Worm (Caenorhabditis elegans) whole organism, L2 larva: Measurements from ENCODE around the gene spp-4.

Experiments
- ZK546.5 ChIP-seq: sonication (generic microtip); optimal IDR thresholded peaks from 2 replicates; lab custom pipeline; 2017; ENCODE audit warnings: missing biosample characterization, missing genetic modification characterization
- ama-1 ChIP-seq: fragments of 150-350 bp; optimal IDR thresholded peaks from 2 replicates; lab custom pipeline; 2018; ENCODE audit warnings: inconsistent platforms
- elt-1 ChIP-seq: fragments of 150-350 bp; optimal IDR thresholded peaks from 2 replicates; lab custom pipeline; 2014; ENCODE audit warnings: missing biosample characterization, missing genetic modification characterization
- mdl-1 ChIP-seq, 2 experiments: fragments of 150-350 bp in 1 of 2; sonication (generic microtip) in 1 of 2; optimal IDR thresholded peaks; 2 replicates each; lab custom pipeline; 2017; ENCODE audit warnings: missing biosample characterization in 2 of 2, missing genetic modification characterization in 2 of 2
- nhr-11 ChIP-seq: fragments of 150-350 bp; optimal IDR thresholded peaks from 2 replicates; lab custom pipeline; 2014; ENCODE audit warnings: missing biosample characterization, missing genetic modification characterization
- nhr-12 ChIP-seq: fragments of 150-350 bp; optimal IDR thresholded peaks from 2 replicates; lab custom pipeline; 2014; ENCODE audit warnings: missing biosample characterization, missing genetic modification characterization
- sma-9 ChIP-seq, 2 experiments: fragments of 150-350 bp in 1 of 2; sonication (generic microtip) in 1 of 2; optimal IDR thresholded peaks; 2 replicates each; lab custom pipeline; 2014 to 2016; ENCODE audit warnings: missing genetic modification characterization in 2 of 2, mild to moderate bottlenecking in 1 of 2, missing biosample characterization in 1 of 2, missing compliant biosample characterization in 1 of 2, missing genetic modification reagents in 1 of 2, moderate library complexity in 1 of 2
- snpc-4 ChIP-seq: fragments of 150-350 bp; optimal IDR thresholded peaks from 2 replicates; lab custom pipeline; 2014; ENCODE audit warnings: missing biosample characterization, missing genetic modification characterization
- unc-39 ChIP-seq: fragments of 150-350 bp; optimal IDR thresholded peaks from 2 replicates; lab custom pipeline; 2014; ENCODE audit warnings: missing biosample characterization, missing genetic modification characterization
- unc-62 ChIP-seq: fragments of 150-350 bp; optimal IDR thresholded peaks from 2 replicates; lab custom pipeline; 2014; ENCODE audit warnings: missing biosample characterization, missing genetic modification reagents, missing genetic modification characterization
- ztf-4 ChIP-seq: fragments of 150-350 bp; optimal IDR thresholded peaks from 2 replicates; lab custom pipeline; 2014; ENCODE audit warnings: missing biosample characterization, missing genetic modification characterization

- no peak for TF ChIP-seq sma-9 (GFP tag; optimal IDR thresholded peaks at IDR 0.05; lab: Kevin White, UChicago)
- no peak for TF ChIP-seq sma-9 (tag; optimal IDR thresholded peaks at IDR 0.05; lab: Kevin White, UChicago)
- no peak for TF ChIP-seq unc-39 (tag; lab: Kevin White, UChicago)
- TF ChIP-seq ama-1 = no peak
- no peak for TF ChIP-seq elt-1 (tag; lab: Kevin White, UChicago)
- TF ChIP-seq ztf-4 (tag; lab: Kevin White, UChicago) = no peak
- no peak for TF ChIP-seq mdl-1 (tag; optimal IDR thresholded peaks at IDR 0.05; lab: Kevin White, UChicago)
- TF ChIP-seq snpc-4 (tag; lab: Kevin White, UChicago) = no peak
- TF ChIP-seq nhr-12 (tag; lab: Kevin White, UChicago) = no peak
- TF ChIP-seq ZK546.5 (tag; lab: Kevin White, UChicago) = no peak
- no peak for TF ChIP-seq nhr-11 (tag; lab: Kevin White, UChicago)
- TF ChIP-seq unc-62 (GFP tag; lab: Kevin White, UChicago) = no peak
Observed at ce11 chrX:7329601-7330000, 11.0 kb upstream of the spp-4 start, which contains the start of gene ttr-59.
